Worm (Caenorhabditis elegans) whole organism, L4 larva: ENCODE results near the gene F36H12.4.
"Not testable (repeated sequence)": the region's sequence is repeated elsewhere in the genome, so short reads cannot be mapped to it uniquely, and the experiment has no call there.

Source experiments
- F10B5.3 ChIP-seq: sonication (generic microtip); optimal IDR thresholded peaks from 2 replicates; lab custom pipeline; 2016; ENCODE audit warnings: mild to moderate bottlenecking, missing genetic modification characterization, missing compliant biosample characterization
- F26F4.8 ChIP-seq: fragments of 200-800 bp; sonication (Bioruptor generic); conservative IDR thresholded peaks from 2 replicates; pipeline ENCODE4 v1.3.6; 2022; ENCODE audit warnings: missing genetic modification characterization, missing compliant biosample characterization
- F44E2.7 ChIP-seq: fragments of 200-800 bp; sonication (Bioruptor generic); IDR thresholded peaks from 2 replicates; pipeline ENCODE4 v2.1.2; 2022; ENCODE audit warnings: missing genetic modification characterization, missing compliant biosample characterization
- R02D3.7 ChIP-seq: fragments of 150-350 bp; sonication (generic microtip); optimal IDR thresholded peaks from 3 replicates; lab custom pipeline; 2014; ENCODE audit warnings: missing biosample characterization, missing genetic modification characterization
- T20F7.1 ChIP-seq: fragments of 200-800 bp; sonication (Bioruptor generic); optimal IDR thresholded peaks from 2 replicates; lab custom pipeline; 2018; ENCODE audit warnings: mild to moderate bottlenecking, missing genetic modification characterization, missing compliant biosample characterization
- Y5F2A.4 ChIP-seq: fragments of 200-800 bp; sonication (Bioruptor generic); optimal IDR thresholded peaks from 2 replicates; lab custom pipeline; 2018; ENCODE audit warnings: mild to moderate bottlenecking, missing genetic modification characterization, missing compliant biosample characterization
- Y75B8A.6 ChIP-seq: fragments of 200-800 bp; sonication (Bioruptor generic); IDR thresholded peaks from 2 replicates; pipeline ENCODE4 v1.3.6; 2022; ENCODE audit warnings: missing genetic modification reagents, missing genetic modification characterization, missing compliant biosample characterization
- ZK337.2 ChIP-seq: fragments of 200-800 bp; sonication (Bioruptor generic); IDR thresholded peaks from 2 replicates; pipeline ENCODE4 v1.3.6; 2022; ENCODE audit warnings: missing genetic modification reagents, missing genetic modification characterization, missing compliant biosample characterization
- aha-1 ChIP-seq: fragments of 150-350 bp; peaks from one replicate; lab custom pipeline; 2014; ENCODE audit warnings: missing biosample characterization, missing genetic modification characterization
- ceh-20 ChIP-seq: fragments of 200-800 bp; sonication (Bioruptor generic); IDR thresholded peaks from 2 replicates; pipeline ENCODE4 v1.3.6; 2022; ENCODE audit warnings: missing genetic modification reagents, missing genetic modification characterization, missing compliant biosample characterization
- ceh-28 ChIP-seq: fragments of 150-350 bp; optimal IDR thresholded peaks from 2 replicates; lab custom pipeline; 2014; ENCODE audit warnings: missing biosample characterization, missing genetic modification reagents, missing genetic modification characterization
- ceh-32 ChIP-seq: sonication (generic microtip); optimal IDR thresholded peaks from 2 replicates; lab custom pipeline; 2016; ENCODE audit warnings: mild to moderate bottlenecking, missing genetic modification characterization, missing compliant biosample characterization; ENCODE audit not compliant: poor library complexity
- ceh-82 ChIP-seq: sonication (generic microtip); optimal IDR thresholded peaks from 2 replicates; lab custom pipeline; 2017; ENCODE audit warnings: missing biosample characterization, missing genetic modification characterization
- duxl-1 ChIP-seq: sonication (generic microtip); optimal IDR thresholded peaks from 2 replicates; lab custom pipeline; 2016; ENCODE audit warnings: mild to moderate bottlenecking, missing genetic modification characterization, moderate library complexity, missing compliant biosample characterization; ENCODE audit not compliant: poor library complexity
- gei-8 ChIP-seq: fragments of 200-800 bp; sonication (Bioruptor generic); optimal IDR thresholded peaks from 2 replicates; lab custom pipeline; 2018; ENCODE audit warnings: mild to moderate bottlenecking, missing genetic modification characterization, missing compliant biosample characterization
- jun-1 ChIP-seq: fragments of 150-350 bp; optimal IDR thresholded peaks from 2 replicates; lab custom pipeline; 2014; ENCODE audit warnings: missing biosample characterization, missing genetic modification reagents, missing genetic modification characterization
- lim-7 ChIP-seq: fragments of 200-800 bp; sonication (Bioruptor generic); IDR thresholded peaks from 2 replicates; pipeline ENCODE4 v1.3.6; 2022; ENCODE audit warnings: missing genetic modification characterization, missing compliant biosample characterization
- madf-9 ChIP-seq: fragments of 200-800 bp; sonication (Bioruptor generic); conservative IDR thresholded peaks from 2 replicates; pipeline ENCODE4 v1.3.6; 2022; ENCODE audit warnings: missing genetic modification reagents, missing genetic modification characterization, missing compliant biosample characterization
- nhr-28 ChIP-seq: fragments of 150-350 bp; optimal IDR thresholded peaks from 2 replicates; lab custom pipeline; 2014; ENCODE audit warnings: missing biosample characterization, missing genetic modification characterization
- nhr-77 ChIP-seq: fragments of 150-350 bp; optimal IDR thresholded peaks from 2 replicates; lab custom pipeline; 2014; ENCODE audit warnings: missing biosample characterization, missing genetic modification characterization
- php-3 ChIP-seq: fragments of 200-800 bp; sonication (Bioruptor generic); IDR thresholded peaks from 2 replicates; pipeline ENCODE4 v1.3.6; 2022; ENCODE audit warnings: missing genetic modification reagents, missing genetic modification characterization, missing compliant biosample characterization
- pqm-1 ChIP-seq: sonication (generic microtip); optimal IDR thresholded peaks from 2 replicates; lab custom pipeline; 2017; ENCODE audit warnings: missing biosample characterization, missing genetic modification characterization
- skn-1 ChIP-seq: fragments of 150-350 bp; optimal IDR thresholded peaks from 2 replicates; lab custom pipeline; 2014; ENCODE audit warnings: missing biosample characterization, missing genetic modification characterization
- snpc-1.2 ChIP-seq: fragments of 200-800 bp; sonication (Bioruptor generic); IDR thresholded peaks from 2 replicates; pipeline ENCODE4 v1.3.6; 2022; ENCODE audit warnings: missing genetic modification reagents, missing genetic modification characterization, missing compliant biosample characterization
- spr-3 ChIP-seq: fragments of 200-800 bp; sonication (Bioruptor generic); optimal IDR thresholded peaks from 2 replicates; lab custom pipeline; 2018; ENCODE audit warnings: mild to moderate bottlenecking, missing genetic modification characterization, missing compliant biosample characterization
- unc-130 ChIP-seq: sonication (generic microtip); optimal IDR thresholded peaks from 2 replicates; lab custom pipeline; 2016; ENCODE audit warnings: missing genetic modification reagents, missing genetic modification characterization, missing compliant biosample characterization
- unc-62 ChIP-seq, 3 experiments: fragments of 150-350 bp in 1 of 3; sonication (generic microtip); optimal IDR thresholded peaks in 2 of 3; peaks in 1 of 3; 1 replicate in 1 of 3; 2 replicates in 2 of 3; lab custom pipeline; 2014 to 2017; ENCODE audit warnings: missing biosample characterization in 3 of 3, missing genetic modification characterization in 3 of 3, missing genetic modification reagents in 3 of 3, missing genotype in 1 of 3
- vab-7 ChIP-seq: fragments of 200-800 bp; sonication (Bioruptor generic); IDR thresholded peaks from 2 replicates; pipeline ENCODE4 v1.3.6; 2022; ENCODE audit warnings: missing genetic modification reagents, missing genetic modification characterization, missing compliant biosample characterization
- zfp-3 ChIP-seq: fragments of 200-800 bp; sonication (Bioruptor generic); conservative IDR thresholded peaks from 2 replicates; pipeline ENCODE4 v1.3.6; 2022; ENCODE audit warnings: missing genetic modification reagents, missing genetic modification characterization, missing compliant biosample characterization

Gene F36H12.4

ce11 chrIV:5294467-5294866 is 25.6 kb downstream of the F36H12.4 start:
- TF ChIP-seq ceh-32 = no peak

DNA sequence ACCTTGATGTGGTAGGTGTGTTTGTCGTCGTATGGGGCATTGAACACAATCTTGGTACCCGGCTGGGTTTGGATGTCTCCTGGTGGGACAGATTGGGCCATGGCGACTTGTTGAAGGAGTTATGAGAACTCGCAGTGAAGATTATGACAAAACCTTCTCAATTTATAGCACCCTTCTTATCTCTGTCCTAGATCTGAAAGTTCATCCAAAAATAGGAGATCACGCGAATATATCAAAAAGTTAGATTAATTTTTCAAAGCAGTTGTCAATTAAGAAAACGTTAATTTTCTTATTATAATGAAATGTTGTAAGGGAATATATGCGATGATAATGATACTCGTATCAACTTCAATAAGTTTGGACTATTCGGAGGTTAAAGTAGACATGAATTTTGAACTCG is 26.3 kb downstream of the F36H12.4 start, which contains the start of gene msp-51:
msp-51 (minus strand) TSS at position 101 of the 400 bp plus-strand sequence.
- not testable (repeated sequence) for TF ChIP-seq ceh-28 (tag; lab: Kevin White, UChicago); T20F7.1; F44E2.7 (GFP tag; lab: Robert Waterston, UW)

DNA sequence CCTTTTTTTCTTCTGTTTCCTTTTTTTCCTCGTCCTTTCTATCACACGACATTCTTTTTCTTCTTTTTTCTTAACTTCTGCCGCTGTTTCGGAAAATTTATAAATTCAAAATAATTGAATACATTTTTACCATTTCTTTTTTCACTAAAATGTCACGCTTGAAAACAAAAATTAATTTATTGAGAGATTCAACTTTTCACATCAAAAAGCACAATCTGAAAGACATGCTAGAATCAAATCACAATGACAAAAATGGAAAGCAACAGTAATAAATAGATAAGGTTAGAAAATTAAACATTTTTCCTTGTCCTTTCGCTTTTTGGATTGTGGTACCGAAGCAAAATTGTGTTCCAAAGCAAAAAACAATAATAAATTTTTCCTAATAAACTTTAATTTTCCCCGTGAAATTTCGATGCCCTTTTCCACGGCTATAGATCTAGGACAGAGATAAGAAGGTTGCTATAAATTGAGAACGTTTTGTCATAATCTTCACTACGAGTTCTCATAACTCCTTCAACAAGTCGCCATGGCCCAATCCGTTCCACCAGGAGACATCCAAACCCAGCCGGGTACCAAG is 28.6 kb downstream of the F36H12.4 start, which contains the start of the genes ZK354.6 and msp-113:
ZK354.6 (minus strand) TSS at position 101 of the 577 bp plus-strand sequence.
msp-113 (plus strand) TSS at position 527 of the 577 bp plus-strand sequence.
- TF ChIP-seq unc-62 (GFP tag; optimal IDR thresholded peaks at IDR 0.05 in 1 of 2; lab: Kevin White, UChicago) (peak in 1 of 2 experiments; percentile 27), unc-62 (tag; optimal IDR thresholded peaks at IDR 0.05; lab: Kevin White, UChicago) (no peak), madf-9 (GFP tag; lab: Robert Waterston, UW) (no peak)

DNA sequence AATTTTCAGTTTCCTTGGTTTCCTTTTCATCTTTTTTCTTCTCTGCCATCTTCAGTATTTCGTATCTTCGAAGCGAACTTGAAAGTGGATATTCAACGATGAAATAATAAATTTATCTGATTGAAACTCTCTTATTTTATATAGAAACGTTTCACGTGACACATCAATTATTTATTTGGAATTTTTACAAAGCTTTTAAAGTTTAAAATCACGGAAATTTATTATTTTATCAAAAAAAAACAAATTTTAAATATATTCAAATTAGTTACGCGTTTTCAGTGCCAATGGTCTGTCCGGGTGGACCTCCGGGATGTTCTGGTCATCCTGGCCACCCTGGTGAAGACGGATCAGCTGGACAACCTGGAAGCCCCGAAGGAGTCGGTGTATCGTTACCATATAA is 34.1 kb downstream of the F36H12.4 start, which contains the start of gene ZK354.7:
ZK354.7 (minus strand) TSS at position 101 of the 400 bp plus-strand sequence.
- TF ChIP-seq spr-3 (no peak), aha-1 (peak; percentile 13)

ce11 chrIV:5306040-5306439 is 37.1 kb downstream of the F36H12.4 start, which contains the start of gene ZK354.8:
Gene ZK354.8, minus strand, starts transcription at chrIV:5306140.
- no peak for TF ChIP-seq lim-7 (GFP tag; lab: Robert Waterston, UW)
- no peak for TF ChIP-seq unc-130 (GFP tag; lab: Kevin White, UChicago)
- TF ChIP-seq F26F4.8 = no peak
- TF ChIP-seq F10B5.3 (tag; lab: Kevin White, UChicago) = no peak
- TF ChIP-seq aha-1 = no peak
- no peak for TF ChIP-seq ceh-32
- no peak for TF ChIP-seq Y5F2A.4
- TF ChIP-seq nhr-28 (tag; lab: Kevin White, UChicago) = no peak
- no peak for TF ChIP-seq duxl-1
- no peak for TF ChIP-seq T20F7.1
- no peak for TF ChIP-seq zfp-3 (GFP tag; lab: Robert Waterston, UW)
- TF ChIP-seq ZK337.2 (GFP tag; lab: Robert Waterston, UW) = no peak
- no peak for TF ChIP-seq pqm-1
- TF ChIP-seq gei-8 (GFP tag; lab: Kevin White, UChicago) = no peak
- TF ChIP-seq ceh-82 = no peak
- no peak for TF ChIP-seq jun-1 (tag; lab: Kevin White, UChicago)
- TF ChIP-seq madf-9 (GFP tag; lab: Robert Waterston, UW) = no peak

- not testable (repeated sequence) for TF ChIP-seq ceh-20 (GFP tag; lab: Robert Waterston, UW); Y75B8A.6 (GFP tag; lab: Robert Waterston, UW); T20F7.1
These were observed 39.2 kb downstream of the F36H12.4 start, which contains the start of the genes ZK354.9 and msp-58 for ce11 chrIV:5308046-5308643. Gene ZK354.9, minus strand, starts transcription at chrIV:5308146. Gene msp-58, plus strand, starts transcription at chrIV:5308593.

DNA sequence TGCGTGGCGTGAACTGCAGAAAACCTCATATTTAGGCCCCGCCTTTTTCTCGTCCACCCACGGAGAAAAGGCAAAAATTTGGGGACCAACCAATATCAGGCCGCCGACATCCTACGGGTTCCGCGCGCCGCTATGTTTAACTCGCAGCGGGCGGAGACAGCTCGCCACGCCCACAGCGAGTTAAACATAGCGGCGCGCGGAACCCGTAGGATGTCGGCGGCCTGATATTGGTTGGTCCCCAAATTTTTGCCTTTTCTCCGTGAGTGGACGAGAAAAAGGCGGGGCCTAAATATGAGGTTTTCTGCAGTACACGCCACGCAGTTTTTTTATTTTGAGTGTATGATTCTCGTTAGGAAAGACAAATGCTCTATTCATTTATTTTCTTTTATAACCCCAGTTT is 40.2 kb downstream of the F36H12.4 start:
- 0 out of 2 replicates have a peak, but pooled peaks have one; percentile 79 for TF ChIP-seq snpc-1.2

DNA sequence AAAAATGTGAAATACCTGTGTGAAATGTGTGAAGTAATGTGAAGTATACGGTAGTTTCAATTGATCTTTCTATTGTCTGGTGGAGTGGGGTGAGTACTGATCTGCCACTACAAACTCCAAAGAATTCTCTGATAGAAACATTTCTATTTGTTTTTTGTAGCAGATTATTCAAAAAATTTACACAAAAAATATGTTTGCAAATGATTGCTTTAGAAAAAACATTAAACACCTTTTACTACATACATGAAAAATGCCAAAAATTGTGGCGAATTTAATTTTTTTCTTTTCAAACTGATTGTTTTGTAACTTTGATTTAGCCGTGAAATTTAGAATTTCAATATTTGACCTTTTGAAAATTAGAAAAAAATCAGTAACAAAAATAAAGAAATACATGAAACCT is 40.8 kb downstream of the F36H12.4 start, which contains the start of gene ZK354.3:
ZK354.3 (plus strand) TSS at position 301 of the 400 bp plus-strand sequence.
- TF ChIP-seq nhr-77 (tag; lab: Kevin White, UChicago) = no peak
- TF ChIP-seq php-3 (GFP tag; lab: Robert Waterston, UW) = no peak
- TF ChIP-seq R02D3.7 (tag; lab: Kevin White, UChicago) = no peak
- TF ChIP-seq skn-1 (tag; lab: Kevin White, UChicago) = no peak
- TF ChIP-seq vab-7 (GFP tag; lab: Robert Waterston, UW) = no peak
- TF ChIP-seq, all 104 proteins: peak for 0
